Worm (Caenorhabditis elegans) whole organism, L1 larva: ENCODE measurements around the gene F41E7.7.

Experiments used
- aha-1 ChIP-seq: fragments of 150-350 bp; optimal IDR thresholded peaks from 2 replicates; lab custom pipeline; 2014; ENCODE audit warnings: missing biosample characterization, missing genetic modification characterization
- alr-1 ChIP-seq: fragments of 200-800 bp; sonication (Bioruptor generic); optimal IDR thresholded peaks from 2 replicates; lab custom pipeline; 2018; ENCODE audit warnings: borderline replicate concordance, mild to moderate bottlenecking, missing genetic modification characterization, missing compliant biosample characterization
- blmp-1 ChIP-seq: fragments of 150-350 bp; optimal IDR thresholded peaks from 2 replicates; lab custom pipeline; 2014; ENCODE audit warnings: missing biosample characterization, missing genetic modification characterization
- fkh-10 ChIP-seq: sonication (generic microtip); optimal IDR thresholded peaks from 2 replicates; lab custom pipeline; 2017; ENCODE audit warnings: missing biosample characterization, missing genetic modification reagents, missing genetic modification characterization
- lin-39 ChIP-seq: fragments of 150-350 bp; optimal IDR thresholded peaks from 2 replicates; lab custom pipeline; 2014; ENCODE audit warnings: missing biosample characterization, missing genetic modification reagents, missing genetic modification characterization
- nhr-28 ChIP-seq: fragments of 150-350 bp; optimal IDR thresholded peaks from 2 replicates; lab custom pipeline; 2014; ENCODE audit warnings: missing biosample characterization, missing genetic modification characterization
- nhr-77 ChIP-seq: fragments of 150-350 bp; optimal IDR thresholded peaks from 2 replicates; lab custom pipeline; 2014; ENCODE audit warnings: missing biosample characterization, missing genetic modification characterization
- nhr-84 ChIP-seq: sonication (generic microtip); optimal IDR thresholded peaks from 2 replicates; lab custom pipeline; 2017; ENCODE audit warnings: missing biosample characterization, missing genetic modification characterization
- sptf-1 ChIP-seq: fragments of 150-350 bp; optimal IDR thresholded peaks from 2 replicates; lab custom pipeline; 2014; ENCODE audit warnings: missing biosample characterization, missing genetic modification characterization
- tbx-2 ChIP-seq: sonication (generic microtip); optimal IDR thresholded peaks from 2 replicates; lab custom pipeline; 2016; ENCODE audit warnings: missing genetic modification characterization, missing compliant biosample characterization
- tlp-1 ChIP-seq: fragments of 150-350 bp; optimal IDR thresholded peaks from 2 replicates; lab custom pipeline; 2014; ENCODE audit warnings: missing biosample characterization, missing genetic modification characterization

DNA sequence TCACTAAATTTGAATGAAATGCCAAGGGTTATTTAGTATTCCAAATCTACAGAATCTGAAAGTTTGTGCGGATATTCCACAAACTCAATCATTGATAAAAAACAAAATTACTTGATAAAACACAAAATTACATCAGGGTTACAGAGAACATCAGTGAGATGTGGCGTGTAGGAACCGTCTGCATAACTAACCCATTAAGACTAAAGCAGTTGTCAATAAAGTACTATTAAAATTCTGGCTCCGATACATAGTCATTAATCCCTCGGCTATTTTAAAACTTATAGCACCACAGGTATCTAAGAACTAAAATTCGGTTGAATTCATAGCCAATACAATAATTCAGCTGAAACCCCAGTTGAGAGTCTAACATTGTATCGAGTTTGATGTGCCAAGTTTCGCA, 31.2 kb downstream of the F41E7.7 start:
- TF ChIP-seq nhr-28 = no peak
- TF ChIP-seq aha-1 (tag; lab: Kevin White, UChicago) = no peak
- no peak for TF ChIP-seq nhr-84 (tag; lab: Kevin White, UChicago)
- TF ChIP-seq tlp-1 (tag; lab: Kevin White, UChicago) = no peak
- TF ChIP-seq fkh-10 (GFP tag; lab: Kevin White, UChicago) = no peak
- no peak for TF ChIP-seq tbx-2
- no peak for TF ChIP-seq nhr-77 (tag; lab: Kevin White, UChicago)
- no peak for TF ChIP-seq lin-39 (tag; lab: Kevin White, UChicago)
- TF ChIP-seq sptf-1 = no peak
- no peak for TF ChIP-seq blmp-1 (tag; lab: Kevin White, UChicago)
- no peak for TF ChIP-seq alr-1
